Fruit fly (Drosophila melanogaster) whole organism, embryonic: ENCODE measurements around the gene CG3434.

Source experiments
- Antp ChIP-seq: fragments of 200-800 bp; sonication (Bioruptor generic); optimal IDR thresholded peaks from 3 replicates; lab custom pipeline; 2016; ENCODE audit warnings: missing biosample characterization, missing genetic modification characterization
- CG10366 ChIP-seq: fragments of 200-800 bp; sonication (Bioruptor generic); IDR thresholded peaks from 2 replicates; pipeline ENCODE4 v1.3.6; 2022; ENCODE audit warnings: missing biosample characterization, missing genetic modification characterization
- CG12391 ChIP-seq: fragments of 200-800 bp; sonication (Bioruptor generic); optimal IDR thresholded peaks from 3 replicates; lab custom pipeline; 2018; ENCODE audit warnings: missing biosample characterization, mild to moderate bottlenecking, missing genetic modification characterization, moderate library complexity
- CG15073 ChIP-seq: fragments of 200-800 bp; sonication (Bioruptor generic); optimal IDR thresholded peaks from 2 replicates; lab custom pipeline; 2016; ENCODE audit warnings: missing biosample characterization, missing genetic modification characterization
- CG15479 ChIP-seq: fragments of 200-800 bp; sonication (Bioruptor generic); optimal IDR thresholded peaks from 3 replicates; lab custom pipeline; 2019; ENCODE audit warnings: missing biosample characterization, mild to moderate bottlenecking, missing genetic modification characterization, moderate library complexity
- CG17328 ChIP-seq: fragments of 200-800 bp; sonication (Bioruptor generic); IDR thresholded peaks from 2 replicates; pipeline ENCODE4 v1.3.6; 2022; ENCODE audit warnings: missing biosample characterization, missing genetic modification characterization
- CG17912 ChIP-seq: fragments of 200-800 bp; sonication (Bioruptor generic); optimal IDR thresholded peaks from 2 replicates; lab custom pipeline; 2018; ENCODE audit warnings: missing biosample characterization, mild to moderate bottlenecking, missing genetic modification characterization
- CG1792 ChIP-seq: fragments of 200-800 bp; sonication (Bioruptor generic); optimal IDR thresholded peaks from 2 replicates; lab custom pipeline; 2016; ENCODE audit warnings: missing biosample characterization, missing genetic modification characterization
- CG18476 ChIP-seq: fragments of 200-800 bp; sonication (Bioruptor generic); optimal IDR thresholded peaks from 2 replicates; lab custom pipeline; 2016; ENCODE audit warnings: missing biosample characterization, mild to moderate bottlenecking, missing genetic modification characterization
- CG18599 ChIP-seq: fragments of 200-800 bp; sonication (Bioruptor generic); optimal IDR thresholded peaks from 3 replicates; lab custom pipeline; 2017; ENCODE audit warnings: missing biosample characterization, missing genetic modification characterization, mild to moderate bottlenecking, moderate library complexity, missing genetic modification reagents
- CG2120 ChIP-seq: fragments of 200-800 bp; sonication (Bioruptor generic); optimal IDR thresholded peaks from 3 replicates; lab custom pipeline; 2016; ENCODE audit warnings: missing biosample characterization, missing genetic modification characterization
- CG30403 ChIP-seq: fragments of 200-800 bp; sonication (Bioruptor generic); optimal IDR thresholded peaks from 3 replicates; lab custom pipeline; 2016; ENCODE audit warnings: missing biosample characterization, missing genetic modification characterization
- CG3726 ChIP-seq: fragments of 200-800 bp; sonication (Bioruptor generic); IDR thresholded peaks from 3 replicates; pipeline ENCODE4, ENCODE4 v1.3.6; 2022; ENCODE audit warnings: missing biosample characterization, missing genetic modification characterization
- CG42726 ChIP-seq: fragments of 200-800 bp; sonication (Bioruptor generic); IDR thresholded peaks from 2 replicates; pipeline ENCODE4 v1.3.6; 2022; ENCODE audit warnings: missing biosample characterization, missing genetic modification characterization; ENCODE audit not compliant: partially characterized antibody
- CG4854 ChIP-seq: fragments of 200-800 bp; sonication (Bioruptor generic); optimal IDR thresholded peaks from 2 replicates; lab custom pipeline; 2016; ENCODE audit warnings: missing biosample characterization, missing genetic modification characterization, inconsistent platforms
- CG7839 ChIP-seq: fragments of 200-800 bp; sonication (Bioruptor generic); optimal IDR thresholded peaks from 3 replicates; lab custom pipeline; 2018; ENCODE audit warnings: missing biosample characterization, mild to moderate bottlenecking, missing genetic modification characterization, moderate library complexity
- CG7987 ChIP-seq: fragments of 200-800 bp; sonication (Bioruptor generic); optimal IDR thresholded peaks from 2 replicates; lab custom pipeline; 2018; ENCODE audit warnings: missing biosample characterization, mild to moderate bottlenecking, missing genetic modification characterization, moderate library complexity
- CG8290 ChIP-seq, 3 experiments: fragments of 200-800 bp; sonication (Bioruptor generic); optimal IDR thresholded peaks; 2 replicates each; lab custom pipeline; 2016 to 2019; ENCODE audit warnings: missing biosample characterization in 3 of 3, missing genetic modification characterization in 3 of 3, mild to moderate bottlenecking in 2 of 3, moderate library complexity in 1 of 3
- CG9609 ChIP-seq: fragments of 200-800 bp; sonication (Bioruptor generic); optimal IDR thresholded peaks from 3 replicates; lab custom pipeline; 2016; ENCODE audit warnings: missing biosample characterization, missing genetic modification characterization
- CG9817 ChIP-seq: fragments of 200-800 bp; sonication (Bioruptor generic); optimal IDR thresholded peaks from 2 replicates; lab custom pipeline; 2018; ENCODE audit warnings: missing biosample characterization, mild to moderate bottlenecking, missing genetic modification characterization, moderate library complexity
- D19A ChIP-seq: fragments of 200-800 bp; optimal IDR thresholded peaks from 3 replicates; lab custom pipeline; 2019; ENCODE audit warnings: missing biosample characterization, mild to moderate bottlenecking, missing genetic modification characterization, moderate library complexity
- Dek ChIP-seq: fragments of 200-800 bp; sonication (Bioruptor generic); optimal IDR thresholded peaks from 3 replicates; lab custom pipeline; 2019; ENCODE audit warnings: missing biosample characterization, mild to moderate bottlenecking, missing genetic modification characterization, moderate library complexity
- Fer1 ChIP-seq: fragments of 200-800 bp; sonication (Bioruptor generic); optimal IDR thresholded peaks from 2 replicates; lab custom pipeline; 2017; ENCODE audit warnings: missing biosample characterization, mild to moderate bottlenecking, missing genetic modification characterization
- Fer2 ChIP-seq: fragments of 200-800 bp; sonication (Bioruptor generic); optimal IDR thresholded peaks from 2 replicates; lab custom pipeline; 2018; ENCODE audit warnings: missing biosample characterization, mild to moderate bottlenecking, missing genetic modification characterization, moderate library complexity
- Hand ChIP-seq: fragments of 200-800 bp; sonication (Bioruptor generic); optimal IDR thresholded peaks from 2 replicates; lab custom pipeline; 2017; ENCODE audit warnings: mild to moderate bottlenecking, missing biosample characterization, missing genetic modification reagents, missing genetic modification characterization
- Jarid2 ChIP-seq: fragments of 200-800 bp; sonication (Bioruptor generic); optimal IDR thresholded peaks from 3 replicates; lab custom pipeline; 2017; ENCODE audit warnings: mild to moderate bottlenecking, missing biosample characterization, missing genetic modification reagents, missing genetic modification characterization
- MESR4 ChIP-seq: fragments of 200-800 bp; sonication (Bioruptor generic); optimal IDR thresholded peaks from 2 replicates; lab custom pipeline; 2018; ENCODE audit warnings: missing biosample characterization, mild to moderate bottlenecking, missing genetic modification characterization, moderate library complexity
- Meics ChIP-seq: fragments of 200-800 bp; sonication (Bioruptor generic); optimal IDR thresholded peaks from 2 replicates; lab custom pipeline; 2017; ENCODE audit warnings: missing biosample characterization, mild to moderate bottlenecking, missing genetic modification characterization
- Mrtf ChIP-seq: fragments of 200-800 bp; sonication (Bioruptor generic); IDR thresholded peaks from 3 replicates; pipeline ENCODE4 v1.3.6; 2022; ENCODE audit warnings: missing biosample characterization, missing genetic modification characterization
- NC2α ChIP-seq: fragments of 200-800 bp; sonication (Bioruptor generic); optimal IDR thresholded peaks from 2 replicates; lab custom pipeline; 2016; ENCODE audit warnings: missing biosample characterization, missing genetic modification characterization
- Ptx1 ChIP-seq: fragments of 200-800 bp; sonication (Bioruptor generic); IDR thresholded peaks from 2 replicates; pipeline ENCODE4 v1.3.6; 2022; ENCODE audit warnings: missing biosample characterization, missing genetic modification characterization
- Sin3A ChIP-seq: fragments of >200 bp; optimal IDR thresholded peaks from 2 replicates; lab custom pipeline; 2018
- cg ChIP-seq: fragments of 200-800 bp; sonication (Bioruptor generic); optimal IDR thresholded peaks from 3 replicates; lab custom pipeline; 2019; ENCODE audit warnings: missing biosample characterization, mild to moderate bottlenecking, missing genetic modification characterization, moderate library complexity
- chm ChIP-seq: fragments of 200-800 bp; sonication (Bioruptor generic); IDR thresholded peaks from 2 replicates; pipeline ENCODE4 v1.3.6; 2022; ENCODE audit warnings: missing biosample characterization, missing genetic modification characterization
- crc ChIP-seq: fragments of 200-800 bp; sonication (Bioruptor generic); optimal IDR thresholded peaks from 2 replicates; lab custom pipeline; 2016; ENCODE audit warnings: missing biosample characterization, missing genetic modification characterization
- en ChIP-seq: fragments of 200-800 bp; sonication (Bioruptor generic); optimal IDR thresholded peaks from 2 replicates; lab custom pipeline; 2016; ENCODE audit warnings: missing biosample characterization, missing genetic modification characterization
- fd64A ChIP-seq: fragments of 200-800 bp; sonication (Bioruptor generic); optimal IDR thresholded peaks from 3 replicates; lab custom pipeline; 2018; ENCODE audit warnings: missing biosample characterization, mild to moderate bottlenecking, missing genetic modification characterization
- fd96Cb ChIP-seq: fragments of 200-800 bp; sonication (Bioruptor generic); optimal IDR thresholded peaks from 2 replicates; lab custom pipeline; 2018; ENCODE audit warnings: missing biosample characterization, mild to moderate bottlenecking, missing genetic modification characterization, moderate library complexity
- grau ChIP-seq: fragments of 200-800 bp; optimal IDR thresholded peaks from 3 replicates; lab custom pipeline; 2019; ENCODE audit warnings: missing biosample characterization, mild to moderate bottlenecking, missing genetic modification characterization, moderate library complexity
- lab ChIP-seq: fragments of 200-800 bp; sonication (Bioruptor generic); optimal IDR thresholded peaks from 3 replicates; lab custom pipeline; 2017; ENCODE audit warnings: missing biosample characterization, missing genetic modification characterization, mild to moderate bottlenecking, moderate library complexity, missing genetic modification reagents
- nau ChIP-seq: fragments of 200-800 bp; sonication (Bioruptor generic); optimal IDR thresholded peaks from 3 replicates; lab custom pipeline; 2017; ENCODE audit warnings: missing biosample characterization, mild to moderate bottlenecking, missing genetic modification characterization, missing genetic modification reagents
- nom ChIP-seq: fragments of 200-800 bp; sonication (Bioruptor generic); optimal IDR thresholded peaks from 2 replicates; lab custom pipeline; 2017; ENCODE audit warnings: missing biosample characterization, missing genetic modification characterization, mild to moderate bottlenecking, moderate library complexity, missing genetic modification reagents
- pfk ChIP-seq: fragments of 200-800 bp; sonication (Bioruptor generic); optimal IDR thresholded peaks from 2 replicates; lab custom pipeline; 2018; ENCODE audit warnings: missing biosample characterization, mild to moderate bottlenecking, missing genetic modification characterization, moderate library complexity
- sens ChIP-seq: fragments of 200-800 bp; sonication (Bioruptor generic); peaks from one replicate; lab custom pipeline; 2016; ENCODE audit warnings: missing biosample characterization, missing genetic modification characterization
- sens-2 ChIP-seq: fragments of 200-800 bp; sonication (Bioruptor generic); IDR thresholded peaks from 2 replicates; pipeline ENCODE4 v1.3.6; 2022; ENCODE audit warnings: missing biosample characterization, missing genetic modification characterization
- sisA ChIP-seq: fragments of 200-800 bp; sonication (Bioruptor generic); IDR thresholded peaks from 2 replicates; pipeline ENCODE4 v1.3.6; 2022; ENCODE audit warnings: missing biosample characterization, missing genetic modification characterization
- sqz ChIP-seq: fragments of 200-800 bp; sonication (Bioruptor generic); optimal IDR thresholded peaks from 3 replicates; lab custom pipeline; 2018; ENCODE audit warnings: missing biosample characterization, mild to moderate bottlenecking, missing genetic modification characterization
- sug ChIP-seq: fragments of 200-800 bp; optimal IDR thresholded peaks from 2 replicates; lab custom pipeline; 2019; ENCODE audit warnings: missing biosample characterization, mild to moderate bottlenecking, missing genetic modification characterization, moderate library complexity
- tgo ChIP-seq: fragments of 200-800 bp; sonication (Bioruptor generic); IDR thresholded peaks from 3 replicates; pipeline ENCODE4 v1.3.6; 2022; ENCODE audit warnings: missing biosample characterization, missing genetic modification characterization

CG3434 gene

DNA sequence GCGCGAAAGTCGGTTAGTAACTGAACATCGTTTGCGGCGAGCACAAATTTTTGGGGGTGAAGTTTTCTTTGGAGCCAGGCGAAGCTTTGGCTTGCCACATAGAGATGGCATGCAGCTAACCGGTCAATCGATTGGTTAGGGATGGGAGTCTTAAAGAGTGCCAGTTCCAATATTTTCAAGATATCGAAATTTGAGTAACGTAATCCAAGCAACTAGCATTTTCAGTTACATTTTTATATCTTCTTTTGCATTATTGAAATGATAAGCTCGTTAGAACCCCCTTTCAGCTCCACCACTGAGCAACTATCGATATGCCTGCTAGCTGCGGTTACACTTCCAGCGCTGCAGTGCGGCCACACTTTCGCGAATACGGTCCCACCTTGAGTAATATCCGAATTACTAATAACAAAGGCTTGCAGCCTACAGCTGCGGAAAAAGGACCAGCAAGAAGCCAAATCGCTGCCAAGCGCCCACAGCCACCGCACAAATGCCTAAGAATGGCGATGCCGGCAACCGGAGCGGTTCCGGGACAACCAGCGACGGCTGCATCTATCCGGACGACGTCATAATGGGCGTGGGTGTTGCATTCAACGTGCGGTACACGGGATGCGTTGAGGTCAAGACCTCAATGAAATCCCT, 33.8 kb downstream of the CG3434 start, which contains the start of the genes Atat and Shc (continued):
- TF ChIP-seq Fer2 (tag; lab: Kevin White, UChicago) (peak; percentile 99), Hand (GFP tag; lab: Kevin White, UChicago) (peak; percentile 93), Fer1 (peak; percentile 98), Mrtf (GFP tag; lab: Robert Waterston, UW) (peak; percentile 100), CG15479 (GFP tag; lab: Kevin White, UChicago) (peak; percentile 12), sqz (GFP tag; lab: Kevin White, UChicago) (peak; percentile 74), lab (peak; percentile 99), sens (GFP tag; lab: Kevin White, UChicago) (peak; percentile 100), Jarid2 (peak; percentile 91), CG42726 (GFP tag; lab: Robert Waterston, UW) (0 out of 2 replicates have a peak, but pooled peaks have one; percentile 65), nom (GFP tag; lab: Kevin White, UChicago) (peak; percentile 78), sug (tag; lab: Kevin White, UChicago) (peak; percentile 98), sisA (GFP tag; lab: Robert Waterston, UW) (peak; percentile 100), fd64A (GFP tag; lab: Kevin White, UChicago) (peak; percentile 89), sens-2 (GFP tag; lab: Robert Waterston, UW) (peak; percentile 98), en (GFP tag; lab: Kevin White, UChicago) (peak; percentile 98), CG17328 (peak; percentile 99), fd96Cb (tag; lab: Kevin White, UChicago) (peak; percentile 99), CG9817 (tag; lab: Kevin White, UChicago) (peak; percentile 100), CG30403 (peak; percentile 100), NC2α (peak; percentile 98), grau (tag; lab: Kevin White, UChicago) (peak; percentile 98), CG4854 (GFP tag; lab: Kevin White, UChicago) (peak; percentile 98), MESR4 (GFP tag; lab: Kevin White, UChicago) (peak; percentile 69), tgo (GFP tag; lab: Robert Waterston, UW) (peak; percentile 100), CG2120 (GFP tag; lab: Kevin White, UChicago) (peak; percentile 100), Sin3A (lab: Kevin White, UChicago) (peak; percentile 100), CG10366 (peak; percentile 100), CG1792 (GFP tag; lab: Kevin White, UChicago) (peak; percentile 99), CG12391 (peak; percentile 99), nau (GFP tag; lab: Kevin White, UChicago) (peak; percentile 95), CG8290 (GFP tag; optimal IDR thresholded peaks at IDR 0.05; lab: Kevin White, UChicago) (peak; percentile 99), CG8290 (tag; optimal IDR thresholded peaks at IDR 0.05; lab: Kevin White, UChicago) (peak; percentile 98 to 100), pfk (peak; percentile 66), cg (GFP tag; lab: Kevin White, UChicago) (peak; percentile 2), Ptx1 (GFP tag; lab: Robert Waterston, UW) (peak; percentile 100), crc (GFP tag; lab: Kevin White, UChicago) (peak; percentile 98), CG3726 (GFP tag; lab: Robert Waterston, UW) (peak; percentile 99), CG7987 (GFP tag; lab: Kevin White, UChicago) (peak; percentile 95), D19A (tag; lab: Kevin White, UChicago) (peak; percentile 89), CG7839 (tag; lab: Kevin White, UChicago) (peak; percentile 99), CG18476 (GFP tag; lab: Kevin White, UChicago) (peak; percentile 98), CG18599 (GFP tag; lab: Kevin White, UChicago) (peak; percentile 99), Antp (GFP tag; lab: Kevin White, UChicago) (peak; percentile 100), Meics (GFP tag; lab: Kevin White, UChicago) (peak; percentile 99), chm (GFP tag; lab: Robert Waterston, UW) (peak; percentile 99), CG15073 (GFP tag; lab: Kevin White, UChicago) (peak; percentile 92), CG17912 (GFP tag; lab: Kevin White, UChicago) (peak; percentile 93), CG9609 (GFP tag; lab: Kevin White, UChicago) (peak; percentile 100), Dek (peak; percentile 99)
